Worm (Caenorhabditis elegans) whole organism, young adult: ENCODE data around the gene elt-3.

Source experiments
- B0336.3 ChIP-seq: fragments of 200-800 bp; sonication (Bioruptor generic); IDR thresholded peaks from 2 replicates; pipeline ENCODE4 v1.3.6; 2022; ENCODE audit warnings: missing genetic modification characterization, missing compliant biosample characterization
- D2030.7 ChIP-seq: fragments of 200-800 bp; sonication (Bioruptor generic); IDR thresholded peaks from 2 replicates; pipeline ENCODE4 v1.3.6; 2022; ENCODE audit warnings: missing genetic modification reagents, missing genetic modification characterization, missing compliant biosample characterization
- F33H1.4 ChIP-seq: fragments of 200-800 bp; sonication (Bioruptor generic); IDR thresholded peaks from 2 replicates; pipeline ENCODE4 v1.3.6; 2022; ENCODE audit warnings: missing genetic modification reagents, missing genetic modification characterization, missing compliant biosample characterization
- F52B5.7 ChIP-seq: sonication (generic microtip); optimal IDR thresholded peaks from 2 replicates; lab custom pipeline; 2016; ENCODE audit warnings: mild to moderate bottlenecking, missing genetic modification characterization, missing compliant biosample characterization
- F55B11.4 ChIP-seq: sonication (generic microtip); optimal IDR thresholded peaks from 2 replicates; lab custom pipeline; 2016; ENCODE audit warnings: missing compliant biosample characterization, missing genetic modification characterization, borderline replicate concordance; ENCODE audit not compliant: insufficient read depth
- F57A8.1 ChIP-seq: fragments of 200-800 bp; sonication (Bioruptor generic); optimal IDR thresholded peaks from 2 replicates; lab custom pipeline; 2018; ENCODE audit warnings: mild to moderate bottlenecking, missing genetic modification characterization, moderate library complexity, missing compliant biosample characterization
- K11D2.4 ChIP-seq: fragments of 200-800 bp; sonication (Bioruptor generic); IDR thresholded peaks from 2 replicates; pipeline ENCODE4 v1.3.6; 2022; ENCODE audit warnings: missing genetic modification reagents, missing genetic modification characterization, missing compliant biosample characterization
- T07F8.4 ChIP-seq: sonication (generic microtip); optimal IDR thresholded peaks from 2 replicates; lab custom pipeline; 2016; ENCODE audit warnings: mild to moderate bottlenecking, missing genetic modification characterization, moderate library complexity, missing compliant biosample characterization
- T26A5.8 ChIP-seq: sonication (generic microtip); optimal IDR thresholded peaks from 2 replicates; lab custom pipeline; 2016; ENCODE audit warnings: missing genetic modification characterization, missing compliant biosample characterization
- Y53G8AR.9 ChIP-seq: fragments of 200-800 bp; sonication (Bioruptor generic); conservative IDR thresholded peaks from 2 replicates; pipeline ENCODE4 v1.3.6; 2022; ENCODE audit warnings: missing genetic modification reagents, missing genetic modification characterization, missing compliant biosample characterization
- Y56A3A.18 ChIP-seq: fragments of 200-800 bp; sonication (Bioruptor generic); IDR thresholded peaks from 2 replicates; pipeline ENCODE4 v1.3.6; 2022; ENCODE audit warnings: missing genetic modification reagents, missing genetic modification characterization, missing compliant biosample characterization
- Y79H2A.3 ChIP-seq: fragments of 200-800 bp; sonication (Bioruptor generic); conservative IDR thresholded peaks from 2 replicates; pipeline ENCODE4 v1.3.6; 2022; ENCODE audit warnings: missing genetic modification reagents, missing genetic modification characterization, missing compliant biosample characterization
- ZK185.1 ChIP-seq: sonication (generic microtip); optimal IDR thresholded peaks from 2 replicates; lab custom pipeline; 2016; ENCODE audit warnings: mild to moderate bottlenecking, missing genetic modification characterization, missing compliant biosample characterization; ENCODE audit not compliant: poor library complexity, severe bottlenecking
- akir-1 ChIP-seq: fragments of 200-800 bp; sonication (Bioruptor generic); optimal IDR thresholded peaks from 2 replicates; lab custom pipeline; 2018; ENCODE audit warnings: mild to moderate bottlenecking, missing genetic modification characterization, moderate library complexity, missing compliant biosample characterization
- aptf-3 ChIP-seq: fragments of 200-800 bp; sonication (Bioruptor generic); IDR thresholded peaks from 2 replicates; pipeline ENCODE4 v1.3.6; 2022; ENCODE audit warnings: missing genetic modification characterization, missing compliant biosample characterization
- athp-1 ChIP-seq: sonication (generic microtip); optimal IDR thresholded peaks from 2 replicates; lab custom pipeline; 2017; ENCODE audit warnings: mild to moderate bottlenecking, missing genetic modification characterization, missing compliant biosample characterization
- ccch-3 ChIP-seq: fragments of 200-800 bp; sonication (Bioruptor generic); optimal IDR thresholded peaks from 2 replicates; lab custom pipeline; 2018; ENCODE audit warnings: mild to moderate bottlenecking, missing genetic modification characterization, missing compliant biosample characterization
- ceh-27 ChIP-seq: fragments of 200-800 bp; sonication (Bioruptor generic); optimal IDR thresholded peaks from 2 replicates; lab custom pipeline; 2018; ENCODE audit warnings: mild to moderate bottlenecking, missing genetic modification characterization, moderate library complexity, missing compliant biosample characterization
- chd-7 ChIP-seq: sonication (generic microtip); optimal IDR thresholded peaks from 2 replicates; lab custom pipeline; 2016; ENCODE audit warnings: mild to moderate bottlenecking, missing genetic modification characterization, moderate library complexity, missing compliant biosample characterization
- die-1 ChIP-seq: sonication (generic microtip); optimal IDR thresholded peaks from 2 replicates; lab custom pipeline; 2016; ENCODE audit warnings: missing genotype, mild to moderate bottlenecking, missing genetic modification characterization, missing compliant biosample characterization
- egl-18 ChIP-seq: fragments of 200-800 bp; sonication (Bioruptor generic); IDR thresholded peaks from 2 replicates; pipeline ENCODE4 v1.3.6; 2022; ENCODE audit warnings: missing genetic modification reagents, missing genetic modification characterization, missing compliant biosample characterization
- egrh-3 ChIP-seq: fragments of 200-800 bp; sonication (Bioruptor generic); IDR thresholded peaks from 2 replicates; pipeline ENCODE4 v1.3.6; 2022; ENCODE audit warnings: missing genetic modification reagents, missing genetic modification characterization, missing compliant biosample characterization
- ets-4 ChIP-seq: fragments of 200-800 bp; sonication (Bioruptor generic); optimal IDR thresholded peaks from 2 replicates; lab custom pipeline; 2018; ENCODE audit warnings: mild to moderate bottlenecking, missing genetic modification characterization, missing compliant biosample characterization
- him-1 ChIP-seq: sonication (generic microtip); optimal IDR thresholded peaks from 2 replicates; lab custom pipeline; 2016; ENCODE audit warnings: missing genotype, missing genetic modification reagents, missing genetic modification characterization, missing compliant biosample characterization
- hlh-26 ChIP-seq: fragments of 200-800 bp; sonication (Bioruptor generic); conservative IDR thresholded peaks from 2 replicates; pipeline ENCODE4 v1.3.6; 2022; ENCODE audit warnings: missing genetic modification reagents, missing genetic modification characterization, missing compliant biosample characterization
- hmg-20 ChIP-seq: fragments of 200-800 bp; sonication (Bioruptor generic); IDR thresholded peaks from 2 replicates; pipeline ENCODE4 v1.3.6; 2022; ENCODE audit warnings: missing genetic modification reagents, missing genetic modification characterization, missing compliant biosample characterization
- let-607 ChIP-seq, 2 experiments: fragments of 200-800 bp in 1 of 2; sonication (Bioruptor generic) in 1 of 2; sonication (generic microtip) in 1 of 2; optimal IDR thresholded peaks; 2 replicates each; lab custom pipeline; 2016 to 2018; ENCODE audit warnings: mild to moderate bottlenecking in 2 of 2, missing compliant biosample characterization in 2 of 2, missing genetic modification characterization in 2 of 2, moderate library complexity in 2 of 2, missing genotype in 1 of 2
- lin-26 ChIP-seq: fragments of 200-800 bp; sonication (Bioruptor generic); IDR thresholded peaks from 2 replicates; pipeline ENCODE4 v1.3.6; 2022; ENCODE audit warnings: missing genetic modification reagents, missing genetic modification characterization, missing compliant biosample characterization
- lin-35 ChIP-seq, 3 experiments: fragments of 150-350 bp in 2 of 3; sonication (generic microtip) in 1 of 3; optimal IDR thresholded peaks; 2 replicates each; lab custom pipeline; 2014 to 2018; ENCODE audit warnings: missing biosample characterization in 3 of 3, missing genetic modification characterization in 3 of 3, missing genetic modification reagents in 3 of 3
- lir-1 ChIP-seq: fragments of 200-800 bp; sonication (Bioruptor generic); conservative IDR thresholded peaks from 2 replicates; pipeline ENCODE4 v1.3.6; 2022; ENCODE audit warnings: missing genetic modification reagents, missing genetic modification characterization, missing compliant biosample characterization
- lsl-1 ChIP-seq: fragments of 200-800 bp; sonication (Bioruptor generic); optimal IDR thresholded peaks from 2 replicates; lab custom pipeline; 2018; ENCODE audit warnings: mild to moderate bottlenecking, missing genetic modification characterization, moderate library complexity, missing compliant biosample characterization
- madf-3 ChIP-seq: fragments of 200-800 bp; sonication (Bioruptor generic); IDR thresholded peaks from 2 replicates; pipeline ENCODE4 v1.3.6; 2022; ENCODE audit warnings: missing genetic modification reagents, missing genetic modification characterization, missing compliant biosample characterization
- madf-6 ChIP-seq: fragments of 200-800 bp; sonication (Bioruptor generic); IDR thresholded peaks from 2 replicates; pipeline ENCODE4 v1.3.6; 2022; ENCODE audit warnings: missing genetic modification reagents, missing genetic modification characterization, missing compliant biosample characterization
- mes-4 ChIP-seq: sonication (generic microtip); optimal IDR thresholded peaks from 2 replicates; lab custom pipeline; 2016; ENCODE audit warnings: missing genotype, missing genetic modification characterization, missing compliant biosample characterization
- nfya-1 ChIP-seq: sonication (generic microtip); optimal IDR thresholded peaks from 2 replicates; lab custom pipeline; 2017; ENCODE audit warnings: antibody characterized with exemption, missing compliant biosample characterization, missing genetic modification characterization, borderline replicate concordance; ENCODE audit not compliant: insufficient read depth
- nhr-179 ChIP-seq: sonication (generic microtip); optimal IDR thresholded peaks from 2 replicates; lab custom pipeline; 2016; ENCODE audit warnings: mild to moderate bottlenecking, missing genetic modification characterization, missing compliant biosample characterization
- nhr-80 ChIP-seq: sonication (generic microtip); optimal IDR thresholded peaks from 2 replicates; lab custom pipeline; 2016; ENCODE audit warnings: missing genetic modification characterization, missing compliant biosample characterization
- pha-4 ChIP-seq: fragments of 150-350 bp; sonication (generic microtip); optimal IDR thresholded peaks from 2 replicates; lab custom pipeline; 2014; ENCODE audit warnings: missing biosample characterization, missing genetic modification reagents, missing genetic modification characterization
- rpc-1 ChIP-seq, 2 experiments: fragments of 150-350 bp in 1 of 2; sonication (generic microtip) in 1 of 2; optimal IDR thresholded peaks; 2 replicates each; lab custom pipeline; 2014 to 2018; ENCODE audit warnings: missing biosample characterization in 1 of 2, missing genetic modification characterization in 1 of 2, missing genetic modification reagents in 1 of 2, missing genotype in 1 of 2
- sdz-38 ChIP-seq: sonication (generic microtip); optimal IDR thresholded peaks from 2 replicates; lab custom pipeline; 2016; ENCODE audit warnings: missing genotype, missing genetic modification characterization, missing compliant biosample characterization
- sptf-2 ChIP-seq: fragments of 200-800 bp; sonication (Bioruptor generic); optimal IDR thresholded peaks from 2 replicates; lab custom pipeline; 2018; ENCODE audit warnings: mild to moderate bottlenecking, missing genetic modification characterization, missing compliant biosample characterization
- tlf-1 ChIP-seq: fragments of 200-800 bp; sonication (Bioruptor generic); optimal IDR thresholded peaks from 2 replicates; lab custom pipeline; 2018; ENCODE audit warnings: mild to moderate bottlenecking, missing genetic modification characterization, missing compliant biosample characterization
- zim-3 ChIP-seq: sonication (generic microtip); optimal IDR thresholded peaks from 2 replicates; lab custom pipeline; 2017; ENCODE audit warnings: mild to moderate bottlenecking, missing genetic modification characterization, moderate library complexity, missing compliant biosample characterization
- ztf-28 ChIP-seq: fragments of 200-800 bp; sonication (Bioruptor generic); IDR thresholded peaks from 2 replicates; pipeline ENCODE4 v1.3.6; 2022; ENCODE audit warnings: missing genetic modification reagents, missing genetic modification characterization, missing compliant biosample characterization
- ztf-6 ChIP-seq: fragments of 200-800 bp; sonication (Bioruptor generic); IDR thresholded peaks from 2 replicates; pipeline ENCODE4 v1.3.6; 2022; ENCODE audit warnings: missing genetic modification reagents, missing genetic modification characterization, missing compliant biosample characterization

Gene elt-3

DNA sequence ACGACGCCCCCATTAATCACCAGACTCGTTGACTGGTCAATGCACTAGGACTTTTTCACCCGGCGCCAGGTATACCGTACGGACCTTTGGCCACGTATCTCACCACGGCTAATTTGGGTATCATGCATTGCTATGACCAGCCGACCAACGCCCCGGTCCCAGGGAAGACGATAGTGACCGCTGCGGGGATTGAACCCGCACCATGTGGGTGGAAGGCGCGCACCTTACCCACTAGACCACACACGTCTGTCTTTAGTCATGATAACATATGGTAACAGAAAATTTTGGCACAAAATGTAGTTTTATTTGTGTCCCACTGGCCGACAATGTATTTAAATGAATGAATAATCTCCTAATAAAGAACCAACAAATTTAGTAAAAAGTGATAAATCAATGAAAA lies 48.5 kb upstream of the elt-3 start (continued):
- TF ChIP-seq rpc-1 (optimal IDR thresholded peaks at IDR 0.05; lab: Kevin White, UChicago): peak; percentile 22
- peak; percentile 55 for TF ChIP-seq rpc-1 (tag; optimal IDR thresholded peaks at IDR 0.05; lab: Kevin White, UChicago)
- TF ChIP-seq zim-3 (tag; lab: Kevin White, UChicago): no peak
- 0 out of 2 replicates have a peak, but pooled peaks have one; percentile 27 for TF ChIP-seq ztf-28 (GFP tag; lab: Robert Waterston, UW)
- TF ChIP-seq him-1 (tag; lab: Kevin White, UChicago): no peak
- no peak for TF ChIP-seq athp-1 (tag; lab: Kevin White, UChicago)
- no peak for TF ChIP-seq D2030.7
- TF ChIP-seq sptf-2 (GFP tag; lab: Kevin White, UChicago): peak; percentile 12
- TF ChIP-seq Y79H2A.3: no peak
- TF ChIP-seq lin-35 (GFP tag; optimal IDR thresholded peaks at IDR 0.05; lab: Kevin White, UChicago): no peak
- no peak for TF ChIP-seq ztf-6 (GFP tag; lab: Robert Waterston, UW)
- no peak for TF ChIP-seq T07F8.4
- no peak for TF ChIP-seq chd-7
- TF ChIP-seq lin-26: peak; percentile 53; the same call in 1 of the 2 replicates
- TF ChIP-seq hmg-20 (GFP tag; lab: Robert Waterston, UW): 0 out of 2 replicates have a peak, but pooled peaks have one; percentile 17
- TF ChIP-seq, all 124 proteins: peak for 9

DNA sequence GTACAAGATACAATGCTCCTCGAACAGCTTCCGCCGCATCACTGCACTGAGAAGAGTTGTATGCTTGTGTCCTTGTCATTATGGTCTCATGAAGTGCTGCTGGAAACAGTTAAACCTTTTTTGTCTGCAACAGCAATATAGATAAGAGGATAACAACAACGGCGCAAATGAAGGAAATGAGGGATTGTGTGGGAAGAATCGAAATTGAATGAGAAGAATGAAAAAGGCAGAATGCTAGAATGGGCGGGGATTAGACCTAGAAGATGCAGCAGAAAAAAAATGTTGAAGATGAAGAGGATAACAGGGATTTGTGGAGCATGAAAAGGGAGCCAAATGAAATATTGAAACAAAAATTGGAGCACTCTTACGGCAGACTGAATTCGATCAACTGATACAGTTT lies 41.4 kb upstream of the elt-3 start, which contains the start of gene sra-37:
Gene sra-37 (minus strand): TSS at position 101 of the 400 bp plus-strand sequence.
- TF ChIP-seq nhr-80 (no peak), akir-1 (GFP tag; lab: Kevin White, UChicago) (no peak), ets-4 (GFP tag; lab: Kevin White, UChicago) (no peak), die-1 (no peak), nhr-179 (tag; lab: Kevin White, UChicago) (no peak), ceh-27 (GFP tag; lab: Kevin White, UChicago) (no peak), ZK185.1 (tag; lab: Kevin White, UChicago) (no peak), let-607 (tag; optimal IDR thresholded peaks at IDR 0.05; lab: Kevin White, UChicago) (no peak), aptf-3 (GFP tag; lab: Robert Waterston, UW) (no peak), Y53G8AR.9 (no peak), egl-18 (GFP tag; lab: Robert Waterston, UW) (no peak), madf-6 (no peak), Y56A3A.18 (GFP tag; lab: Robert Waterston, UW) (no peak), F52B5.7 (tag; lab: Kevin White, UChicago) (no peak)

DNA sequence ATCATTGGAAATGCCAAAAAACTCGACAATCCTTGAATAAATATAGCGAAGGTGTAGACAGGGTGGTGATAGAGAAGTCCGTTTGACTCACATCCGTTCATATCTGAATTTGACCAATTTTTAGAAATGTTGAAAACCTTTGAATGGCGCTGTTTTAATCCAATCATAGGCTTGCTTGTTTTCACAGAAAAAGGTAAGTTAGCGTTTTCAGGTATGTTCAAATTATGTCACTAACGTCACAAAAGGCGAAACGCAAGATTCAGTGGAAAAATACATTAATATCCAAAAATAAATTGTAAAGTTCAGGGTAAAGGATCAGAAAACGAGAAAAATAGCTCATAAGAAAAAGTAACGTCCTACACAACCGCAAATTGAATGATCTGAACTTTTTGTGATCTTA lies 34.6 kb upstream of the elt-3 start, which contains the start of gene sra-38:
Gene sra-38 (minus strand): TSS at position 101 of the 400 bp plus-strand sequence.
- TF ChIP-seq Y79H2A.3 (no peak), B0336.3 (GFP tag; lab: Robert Waterston, UW) (no peak), F55B11.4 (no peak), ccch-3 (no peak), nfya-1 (no peak), egrh-3 (GFP tag; lab: Robert Waterston, UW) (no peak), sdz-38 (tag; lab: Kevin White, UChicago) (no peak), lir-1 (GFP tag; lab: Robert Waterston, UW) (no peak)

DNA sequence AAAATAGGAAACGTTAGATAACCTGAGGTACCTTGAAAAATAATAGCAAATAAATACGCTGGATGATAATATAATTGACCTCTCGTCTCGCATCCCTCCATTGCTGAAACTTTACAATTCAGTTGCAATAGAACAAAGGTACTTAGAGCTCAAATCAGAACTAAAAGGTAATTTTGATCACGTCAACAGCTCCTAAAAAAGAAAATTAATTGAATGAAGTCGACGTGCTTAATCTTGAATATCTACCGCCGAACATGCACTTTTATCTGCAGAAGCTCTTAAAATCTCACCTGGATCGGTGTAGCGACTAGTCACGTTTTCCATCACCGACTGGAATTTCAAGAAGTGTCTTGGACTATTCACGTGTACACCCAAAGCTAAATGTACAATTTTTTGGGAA lies 31.3 kb upstream of the elt-3 start, which contains the start of gene sra-39:
Gene sra-39 (minus strand): TSS at position 101 of the 400 bp plus-strand sequence.
- TF ChIP-seq lin-35 (GFP tag; optimal IDR thresholded peaks at IDR 0.05; lab: Kevin White, UChicago) (no peak), tlf-1 (GFP tag; lab: Kevin White, UChicago) (no peak), ZK185.1 (tag; lab: Kevin White, UChicago) (no peak), hlh-26 (GFP tag; lab: Robert Waterston, UW) (no peak), T26A5.8 (tag; lab: Kevin White, UChicago) (no peak), mes-4 (tag; lab: Kevin White, UChicago) (no peak), pha-4 (tag; lab: Kevin White, UChicago) (no peak), madf-3 (GFP tag; lab: Robert Waterston, UW) (no peak), lsl-1 (GFP tag; lab: Kevin White, UChicago) (no peak), nhr-80 (no peak), F33H1.4 (GFP tag; lab: Robert Waterston, UW) (no peak), F57A8.1 (no peak), K11D2.4 (GFP tag; lab: Robert Waterston, UW) (no peak)
